Worm (Caenorhabditis elegans): Measurements from ENCODE around the gene fbxa-6.

fbxa-6 gene

DNA sequence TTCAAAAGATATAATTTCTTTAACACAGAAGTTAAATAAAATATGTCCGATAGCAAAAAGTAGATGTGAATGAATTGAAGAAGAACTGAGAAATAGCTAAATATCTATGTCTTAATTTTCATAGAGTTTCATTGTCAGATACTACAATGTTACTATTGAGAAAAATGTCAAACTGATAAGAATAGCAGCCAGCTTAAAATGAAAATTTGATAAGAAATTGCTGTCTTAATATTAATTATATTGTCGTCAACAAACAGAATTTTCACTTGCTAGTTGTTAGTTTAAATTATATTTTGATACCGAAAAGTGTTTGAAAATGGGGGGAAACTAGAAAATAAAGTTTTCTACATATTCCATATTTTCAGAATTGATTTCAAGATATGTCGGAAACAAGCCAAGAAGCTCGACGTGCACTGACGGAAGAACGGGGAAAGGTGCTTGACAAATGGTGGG, at the start of gene fbxa-6, which contains the start of the genes cTel54X.2 and npr-30:
fbxa-6 (minus strand) TSS at position 179 of the 453 bp plus-strand sequence.
cTel54X.2 (plus strand) TSS at position 360 of the 453 bp plus-strand sequence.
npr-30 (plus strand) TSS at position 403 of the 453 bp plus-strand sequence.
- TF ChIP-seq nhr-12 (tag; optimal IDR thresholded peaks at IDR 0.05), result no peak
- TF ChIP-seq eor-1 (tag; optimal IDR thresholded peaks at IDR 0.05), result no peak
- TF ChIP-seq mml-1 (tag; optimal IDR thresholded peaks at IDR 0.05), result no peak
- no peak for TF ChIP-seq nhr-76 (tag; optimal IDR thresholded peaks at IDR 0.05)
- TF ChIP-seq hmg-11 (tag; optimal IDR thresholded peaks at IDR 0.05), result no peak
- TF ChIP-seq lsy-12 (tag; optimal IDR thresholded peaks at IDR 0.05), result no peak
- TF ChIP-seq egl-5 (tag; optimal IDR thresholded peaks at IDR 0.05), result no peak
- peak; percentile 7 for TF ChIP-seq pqm-1 (tag; optimal IDR thresholded peaks at IDR 0.05)
- peak; percentile 50 for TF ChIP-seq pha-4 (tag; optimal IDR thresholded peaks at IDR 0.05)
- no peak for TF ChIP-seq daf-12 (tag; optimal IDR thresholded peaks at IDR 0.05)
- no peak for TF ChIP-seq mdl-1 (tag; optimal IDR thresholded peaks at IDR 0.05)
- TF ChIP-seq aly-2 (tag; optimal IDR thresholded peaks at IDR 0.05), result no peak
- TF ChIP-seq ceh-82 (tag; optimal IDR thresholded peaks at IDR 0.05), result no peak
- no peak for TF ChIP-seq nhr-43 (tag; optimal IDR thresholded peaks at IDR 0.05; ENCODE audit: poor library complexity, severe bottlenecking)
- TF ChIP-seq elt-2 (tag; optimal IDR thresholded peaks at IDR 0.05), result peak; percentile 64
- no peak for TF ChIP-seq nhr-11 (tag; optimal IDR thresholded peaks at IDR 0.05)
- no peak for TF ChIP-seq unc-39 (tag; optimal IDR thresholded peaks at IDR 0.05)
- TF ChIP-seq R02D3.7 (tag; optimal IDR thresholded peaks at IDR 0.05), result no peak

DNA sequence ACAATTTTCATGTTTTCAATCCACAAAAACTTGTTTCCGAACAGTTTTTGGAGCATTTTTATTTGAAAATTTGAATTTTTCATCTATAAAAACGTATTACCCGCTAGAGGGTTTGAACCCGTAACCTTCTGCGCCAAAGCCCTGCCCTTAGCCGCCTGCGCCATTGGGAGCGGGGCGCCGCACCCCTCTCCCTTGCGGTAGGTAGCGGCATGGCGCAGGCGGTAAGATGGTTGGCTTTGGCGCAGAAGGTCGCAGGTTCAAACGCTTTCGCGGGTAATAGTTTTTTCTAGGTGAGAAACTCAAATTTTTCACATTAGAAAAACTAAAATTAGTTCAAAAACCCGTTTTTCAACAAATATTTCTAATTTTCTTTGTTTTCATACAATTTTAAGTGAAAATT, 48.7 kb upstream of the fbxa-6 start:
- no peak for TF ChIP-seq fos-1 (tag; optimal IDR thresholded peaks at IDR 0.05)
- no peak for TF ChIP-seq sea-2 (GFP tag; optimal IDR thresholded peaks at IDR 0.05)
- no peak for TF ChIP-seq ceh-9 (tag; optimal IDR thresholded peaks at IDR 0.05)
- TF ChIP-seq unc-39 (tag; optimal IDR thresholded peaks at IDR 0.05), result no peak

DNA sequence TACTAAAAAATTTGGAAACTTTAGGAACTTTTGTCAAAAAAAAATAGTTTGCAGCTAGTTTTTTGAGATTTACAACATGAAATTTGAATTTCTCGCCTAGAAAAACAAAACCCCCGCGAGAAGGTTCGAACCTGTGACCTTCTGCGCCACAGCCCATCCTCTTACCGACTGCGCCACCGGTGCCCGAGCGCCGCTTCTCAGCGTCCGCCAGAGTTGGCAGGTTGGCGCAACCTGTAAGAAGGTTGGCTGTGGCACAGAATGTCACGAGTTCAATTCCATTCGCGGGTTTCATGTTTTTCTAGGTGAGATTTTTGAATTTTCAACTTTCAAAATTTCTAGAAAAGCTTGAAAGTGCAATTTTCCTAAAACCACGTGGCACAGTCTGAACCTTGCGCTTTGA, 47.5 kb upstream of the fbxa-6 start:
- no peak for TF ChIP-seq pqm-1 (tag; optimal IDR thresholded peaks at IDR 0.05)
- no peak for TF ChIP-seq nfya-1 (tag; optimal IDR thresholded peaks at IDR 0.05; ENCODE audit: insufficient read depth)
- no peak for TF ChIP-seq elt-3 (tag; optimal IDR thresholded peaks at IDR 0.05)
- TF ChIP-seq elt-1 (tag; optimal IDR thresholded peaks at IDR 0.05), result no peak
- no peak for TF ChIP-seq sea-2 (GFP tag; optimal IDR thresholded peaks at IDR 0.05)
- no peak for TF ChIP-seq ceh-28 (tag; optimal IDR thresholded peaks at IDR 0.05)
- TF ChIP-seq mdl-1 (tag; optimal IDR thresholded peaks at IDR 0.05), result no peak
- TF ChIP-seq egl-27 (tag; optimal IDR thresholded peaks at IDR 0.05), result no peak
- no peak for TF ChIP-seq nhr-12 (tag; optimal IDR thresholded peaks at IDR 0.05)
- no peak for TF ChIP-seq ztf-4 (tag; optimal IDR thresholded peaks at IDR 0.05)
- no peak for TF ChIP-seq hmg-11 (tag; optimal IDR thresholded peaks at IDR 0.05)
- TF ChIP-seq snpc-4 (tag; optimal IDR thresholded peaks at IDR 0.05), result no peak
- no peak for TF ChIP-seq nhr-28 (tag; optimal IDR thresholded peaks at IDR 0.05)
- no peak for TF ChIP-seq nhr-237 (tag; optimal IDR thresholded peaks at IDR 0.05)
- TF ChIP-seq fos-1 (tag; optimal IDR thresholded peaks at IDR 0.05), result no peak
- TF ChIP-seq unc-39 (tag; optimal IDR thresholded peaks at IDR 0.05), result no peak

- TF ChIP-seq ceh-9 (tag; optimal IDR thresholded peaks at IDR 0.05), result no peak
- TF ChIP-seq elt-3 (tag; optimal IDR thresholded peaks at IDR 0.05), result no peak
- TF ChIP-seq jun-1 (tag; optimal IDR thresholded peaks at IDR 0.05), result no peak
- no peak for TF ChIP-seq ztf-4 (tag; optimal IDR thresholded peaks at IDR 0.05)
- no peak for TF ChIP-seq fkh-10 (GFP tag; optimal IDR thresholded peaks at IDR 0.05)
These were observed 46.2 kb upstream of the fbxa-6 start for ce11 chrIII:49064-49463.

DNA sequence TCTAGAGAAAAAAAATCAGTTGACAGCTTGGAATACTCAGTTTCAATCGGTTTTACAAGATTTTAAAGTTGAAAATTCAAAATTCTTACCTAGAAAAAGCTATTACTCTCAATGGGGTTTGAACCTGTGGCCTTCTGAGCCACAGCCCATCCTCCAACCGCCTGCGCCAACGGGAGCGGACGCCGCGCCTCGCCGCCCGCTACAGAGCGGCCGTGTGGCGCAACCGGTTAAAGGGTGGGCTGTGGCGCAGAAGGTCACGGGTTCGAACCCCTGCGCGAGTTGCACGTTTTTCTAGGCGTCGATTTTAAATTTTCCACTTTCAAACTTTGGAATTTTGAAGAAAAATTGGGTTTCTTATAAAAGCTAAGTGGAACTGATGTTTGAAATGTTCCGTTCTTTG, 45.4 kb upstream of the fbxa-6 start:
- TF ChIP-seq nhr-77 (tag; optimal IDR thresholded peaks at IDR 0.05) (no peak), snpc-4 (tag; optimal IDR thresholded peaks at IDR 0.05) (no peak), zag-1 (tag; optimal IDR thresholded peaks at IDR 0.05) (no peak), ama-1 (optimal IDR thresholded peaks at IDR 0.05) (no peak), unc-62 (GFP tag; optimal IDR thresholded peaks at IDR 0.05) (no peak), nhr-25 (tag; optimal IDR thresholded peaks at IDR 0.05) (no peak)

All from whole organism, L3 larva.